Worm (Caenorhabditis elegans) whole organism, late embryonic: ENCODE measurements around the gene F46C8.3.

Source experiments
- lin-11 ChIP-seq: fragments of 200-800 bp; sonication (Bioruptor generic); optimal IDR thresholded peaks from 2 replicates; lab custom pipeline; 2018; ENCODE audit warnings: mild to moderate bottlenecking, missing genetic modification characterization, missing compliant biosample characterization
- unc-42 ChIP-seq: sonication (generic microtip); optimal IDR thresholded peaks from 2 replicates; lab custom pipeline; 2016; ENCODE audit warnings: missing genotype, missing genetic modification characterization, missing compliant biosample characterization

ce11 chrX:7491521-7491920 lies 33.9 kb upstream of the F46C8.3 start:
- no peak for TF ChIP-seq lin-11 (tag; lab: Kevin White, UChicago)
- no peak for TF ChIP-seq unc-42 (tag; lab: Kevin White, UChicago)
